Fruit fly (Drosophila melanogaster): ENCODE measurements around the gene c11.1.

c11.1 gene

DNA sequence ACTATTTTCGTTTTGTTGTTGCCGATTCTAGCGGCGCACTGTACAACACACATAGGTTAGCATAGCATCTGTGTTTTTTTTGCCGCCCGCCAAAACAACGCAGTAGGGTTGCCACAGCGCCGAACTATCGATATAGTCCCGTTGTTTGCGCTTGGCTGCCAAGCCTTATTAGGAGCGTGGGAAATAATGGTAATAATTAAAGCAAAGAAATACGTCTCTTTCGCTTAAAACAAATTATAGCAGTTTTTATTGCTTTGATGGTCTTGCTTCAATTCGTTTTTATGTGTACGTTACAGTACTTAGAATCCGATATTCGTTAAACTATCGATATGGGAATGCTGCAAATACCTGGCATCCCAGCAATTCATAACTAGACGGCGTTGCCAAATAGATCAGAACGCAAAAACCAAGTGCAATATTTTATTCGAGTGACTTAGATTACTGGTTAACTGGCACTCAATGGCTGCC is 39.5 kb downstream of the c11.1 start, which contains the start of the genes mxc and Larp7 (continued):
- peak; percentile 87 for TF ChIP-seq vnd (GFP tag; IDR thresholded peaks at IDR 0.05; ENCODE audit: partially characterized antibody)
- TF ChIP-seq CG32772 (GFP tag; IDR thresholded peaks at IDR 0.05), result peak; percentile 41; the same call in 1 of the 2 replicates
- peak; percentile 16; the same call in 1 of the 2 replicates for TF ChIP-seq stc (GFP tag; IDR thresholded peaks at IDR 0.05)
- peak; percentile 68 for TF ChIP-seq CG4404 (GFP tag; IDR thresholded peaks at IDR 0.05)
- TF ChIP-seq vfl (GFP tag; optimal IDR thresholded peaks at IDR 0.05), result peak; percentile 47
- TF ChIP-seq Dip3 (GFP tag; optimal IDR thresholded peaks at IDR 0.05), result peak; percentile 68
- TF ChIP-seq CG10462 (GFP tag; optimal IDR thresholded peaks at IDR 0.05), result peak; percentile 32
- TF ChIP-seq CG17385 (GFP tag; optimal IDR thresholded peaks at IDR 0.05), result peak; percentile 27
- peak; percentile 46; the same call in 1 of the 2 replicates for TF ChIP-seq CG7372 (GFP tag; IDR thresholded peaks at IDR 0.05)
- peak; percentile 8 for TF ChIP-seq CG5245 (GFP tag; optimal IDR thresholded peaks at IDR 0.05)
- peak; percentile 40 for TF ChIP-seq Hmx (GFP tag; optimal IDR thresholded peaks at IDR 0.05)
- TF ChIP-seq CG3995 (GFP tag; optimal IDR thresholded peaks at IDR 0.05), result peak; percentile 11
- TF ChIP-seq Chrac-16 (GFP tag; optimal IDR thresholded peaks at IDR 0.05), result peak; percentile 67
- TF ChIP-seq klu (GFP tag; IDR thresholded peaks at IDR 0.05), result peak; percentile 45; the same call in 1 of the 2 replicates
- peak; percentile 73 for TF ChIP-seq Bgb (GFP tag; IDR thresholded peaks at IDR 0.05; ENCODE audit: partially characterized antibody)
- no peak for TF ChIP-seq NFAT (GFP tag; IDR thresholded peaks at IDR 0.05)
- TF ChIP-seq CG9932 (GFP tag; IDR thresholded peaks at IDR 0.05), result peak; percentile 80
- 0 out of 2 replicates have a peak, but pooled peaks have one; percentile 26 for TF ChIP-seq Adf1 (GFP tag; IDR thresholded peaks at IDR 0.05)
- TF ChIP-seq chif (GFP tag; optimal IDR thresholded peaks at IDR 0.05), result peak; percentile 51 to 67
- TF ChIP-seq al (GFP tag; IDR thresholded peaks at IDR 0.05), result peak; percentile 44
- TF ChIP-seq CG9876 (GFP tag; optimal IDR thresholded peaks at IDR 0.05), result peak; percentile 39
- TF ChIP-seq ssp (GFP tag; IDR thresholded peaks at IDR 0.05), result peak; percentile 55
- 0 out of 3 replicates have a peak, but pooled peaks have one; percentile 15 for TF ChIP-seq jigr1 (GFP tag; IDR thresholded peaks at IDR 0.05)
- peak; percentile 44 for TF ChIP-seq CG9437 (GFP tag; optimal IDR thresholded peaks at IDR 0.05)
- TF ChIP-seq bigmax (GFP tag; optimal IDR thresholded peaks at IDR 0.05), result peak; percentile 49
- TF ChIP-seq CG4617 (GFP tag; optimal IDR thresholded peaks at IDR 0.05; ENCODE audit: borderline replicate concordance), result peak; percentile 77
- TF ChIP-seq CG33557 (GFP tag; optimal IDR thresholded peaks at IDR 0.05), result peak; percentile 58
- TF ChIP-seq CG34224 (GFP tag; IDR thresholded peaks at IDR 0.05; ENCODE audit: partially characterized antibody), result peak; percentile 83
- TF ChIP-seq tll (GFP tag; optimal IDR thresholded peaks at IDR 0.05), result peak in 1 of 2 experiments; percentile 85
- peak; percentile 78 for TF ChIP-seq CHES-1-like (GFP tag; optimal IDR thresholded peaks at IDR 0.05)
- peak; percentile 37 for TF ChIP-seq ems (GFP tag; optimal IDR thresholded peaks at IDR 0.05)
- TF ChIP-seq Elba2 (GFP tag; optimal IDR thresholded peaks at IDR 0.05), result peak; percentile 82
- peak; percentile 72 for TF ChIP-seq CG30403 (GFP tag; optimal IDR thresholded peaks at IDR 0.05)
- peak; percentile 88 for TF ChIP-seq inv (GFP tag; IDR thresholded peaks at IDR 0.05; ENCODE audit: partially characterized antibody)
- TF ChIP-seq CG7556 (GFP tag; optimal IDR thresholded peaks at IDR 0.05), result no peak
- peak; percentile 79 for TF ChIP-seq CoRest (tag; optimal IDR thresholded peaks at IDR 0.05)
- peak; percentile 68; the same call in 3 of the 4 replicates for TF ChIP-seq Gug (GFP tag; IDR thresholded peaks at IDR 0.05)
- TF ChIP-seq sob (GFP tag; IDR thresholded peaks at IDR 0.05), result peak; percentile 38; the same call in 1 of the 2 replicates
- TF ChIP-seq CG31365 (tag; optimal IDR thresholded peaks at IDR 0.05), result no peak
- TF ChIP-seq az2 (GFP tag; optimal IDR thresholded peaks at IDR 0.05), result peak; percentile 48
- TF ChIP-seq CG11085 (GFP tag; IDR thresholded peaks at IDR 0.05), result 0 out of 2 replicates have a peak, but pooled peaks have one; percentile 34
- peak; percentile 69 for TF ChIP-seq CG12659 (GFP tag; optimal IDR thresholded peaks at IDR 0.05)
- peak; percentile 45 for TF ChIP-seq gfzf (GFP tag; optimal IDR thresholded peaks at IDR 0.05)
- no peak for TF ChIP-seq gce (GFP tag; IDR thresholded peaks at IDR 0.05)
- TF ChIP-seq Xbp1 (GFP tag; optimal IDR thresholded peaks at IDR 0.05), result peak; percentile 69
- peak; percentile 64; the same call in 1 of the 3 replicates for TF ChIP-seq mld (GFP tag; IDR thresholded peaks at IDR 0.05; ENCODE audit: partially characterized antibody)
- peak; percentile 27 for TF ChIP-seq CG18476 (GFP tag; optimal IDR thresholded peaks at IDR 0.05)
- peak; percentile 73 for TF ChIP-seq nmo (GFP tag; optimal IDR thresholded peaks at IDR 0.05)
- peak; percentile 11 for TF ChIP-seq CTCF (GFP tag; optimal IDR thresholded peaks at IDR 0.05)
- peak; percentile 76 for TF ChIP-seq CG9609 (GFP tag; optimal IDR thresholded peaks at IDR 0.05)

Data from whole organism, embryonic.